Worm (Caenorhabditis elegans): ENCODE data around the gene laat-1.

laat-1 gene

ce11 chrII:216598-216997 is 21.0 kb downstream of the laat-1 start, which contains the start of gene F48A11.4:
Gene F48A11.4, minus strand, starts transcription at chrII:216621.
- TF ChIP-seq C38D4.7 (GFP tag; optimal IDR thresholded peaks at IDR 0.05) (no peak), fax-1 (tag; optimal IDR thresholded peaks at IDR 0.05) (no peak), ceh-45 (GFP tag; IDR thresholded peaks at IDR 0.05) (no peak), madf-2 (tag; optimal IDR thresholded peaks at IDR 0.05) (peak; percentile 16), T23F11.4 (GFP tag; optimal IDR thresholded peaks at IDR 0.05) (no peak), syd-9 (tag; optimal IDR thresholded peaks at IDR 0.05) (no peak), ceh-31 (tag; optimal IDR thresholded peaks at IDR 0.05) (peak; percentile 65), C08G9.2 (tag; optimal IDR thresholded peaks at IDR 0.05) (peak; percentile 33), ceh-48 (tag; optimal IDR thresholded peaks at IDR 0.05) (peak; percentile 37), ets-4 (tag; optimal IDR thresholded peaks at IDR 0.05) (peak; percentile 41), pax-1 (tag; optimal IDR thresholded peaks at IDR 0.05) (peak; percentile 45), pha-4 (tag; optimal IDR thresholded peaks at IDR 0.05) (no peak), rnt-1 (tag; optimal IDR thresholded peaks at IDR 0.05) (peak; percentile 38), ztf-16 (tag; optimal IDR thresholded peaks at IDR 0.05) (peak; percentile 49), ceh-30 (tag; optimal IDR thresholded peaks at IDR 0.05) (peak; percentile 89), fkh-6 (tag; optimal IDR thresholded peaks at IDR 0.05) (no peak), nhr-11 (tag; optimal IDR thresholded peaks at IDR 0.05) (no peak), nhr-232 (tag; optimal IDR thresholded peaks at IDR 0.05) (no peak), hlh-6 (tag; optimal IDR thresholded peaks at IDR 0.05) (no peak), ceh-24 (tag; optimal IDR thresholded peaks at IDR 0.05) (no peak), pag-3 (tag; optimal IDR thresholded peaks at IDR 0.05; ENCODE audit: borderline replicate concordance) (no peak), unc-3 (GFP tag; conservative IDR thresholded peaks at IDR 0.05) (no peak), unc-3 (tag; optimal IDR thresholded peaks at IDR 0.05) (no peak), elt-4 (tag; optimal IDR thresholded peaks at IDR 0.05) (no peak), unc-42 (tag; optimal IDR thresholded peaks at IDR 0.05) (peak; percentile 75), unc-86 (tag; optimal IDR thresholded peaks at IDR 0.05) (peak; percentile 2), ceh-9 (tag; optimal IDR thresholded peaks at IDR 0.05) (no peak), dve-1 (tag; optimal IDR thresholded peaks at IDR 0.05) (peak; percentile 64), mec-3 (tag; optimal IDR thresholded peaks at IDR 0.05; ENCODE audit: borderline replicate concordance) (no peak), K09A11.1 (tag; optimal IDR thresholded peaks at IDR 0.05; ENCODE audit: insufficient read depth) (peak; percentile 27), ceh-14 (tag; optimal IDR thresholded peaks at IDR 0.05) (no peak), eyg-1 (tag; optimal IDR thresholded peaks at IDR 0.05) (no peak), sdc-2 (tag; optimal IDR thresholded peaks at IDR 0.05) (no peak), F13H6.1 (tag; optimal IDR thresholded peaks at IDR 0.05) (peak; percentile 15), ceh-2 (tag; optimal IDR thresholded peaks at IDR 0.05) (no peak), ama-1 (optimal IDR thresholded peaks at IDR 0.05) (peak; percentile 64), che-1 (tag; optimal IDR thresholded peaks at IDR 0.05) (peak; percentile 55), nfya-1 (tag; optimal IDR thresholded peaks at IDR 0.05) (peak; percentile 73), hlh-30 (tag; optimal IDR thresholded peaks at IDR 0.05; ENCODE audit: insufficient read depth) (peak; percentile 45), pha-2 (tag; optimal IDR thresholded peaks at IDR 0.05) (no peak), gmeb-2 (tag; optimal IDR thresholded peaks at IDR 0.05) (no peak), unc-55 (GFP tag; optimal IDR thresholded peaks at IDR 0.05) (peak; percentile 54), sox-4 (tag; optimal IDR thresholded peaks at IDR 0.05) (no peak), ceh-22 (tag; optimal IDR thresholded peaks at IDR 0.05) (no peak), pros-1 (tag; optimal IDR thresholded peaks at IDR 0.05) (no peak), ttx-3 (tag; optimal IDR thresholded peaks at IDR 0.05) (peak; percentile 32), dmd-4 (tag; optimal IDR thresholded peaks at IDR 0.05; ENCODE audit: borderline replicate concordance) (no peak), Y22D7AL.16 (tag; optimal IDR thresholded peaks at IDR 0.05) (no peak), ceh-19 (GFP tag; optimal IDR thresholded peaks at IDR 0.05) (no peak), lim-6 (tag; optimal IDR thresholded peaks at IDR 0.05) (no peak), ceh-6 (GFP tag; optimal IDR thresholded peaks at IDR 0.05) (no peak), zip-5 (tag; optimal IDR thresholded peaks at IDR 0.05) (peak; percentile 10), ahr-1 (tag; optimal IDR thresholded peaks at IDR 0.05) (no peak), elt-2 (tag; optimal IDR thresholded peaks at IDR 0.05) (peak; percentile 35)

Data from whole organism, late embryonic.